Worm (Caenorhabditis elegans) whole organism, late embryonic: ENCODE measurements around the gene srh-268.

Source experiments
- C08G9.2 ChIP-seq: sonication (generic microtip); optimal IDR thresholded peaks from 2 replicates; lab custom pipeline; 2016; ENCODE audit warnings: mild to moderate bottlenecking, missing genetic modification characterization, moderate library complexity, missing compliant biosample characterization
- C38D4.7 ChIP-seq: fragments of 200-800 bp; sonication (Bioruptor generic); optimal IDR thresholded peaks from 2 replicates; lab custom pipeline; 2018; ENCODE audit warnings: mild to moderate bottlenecking, missing genetic modification characterization, moderate library complexity, missing compliant biosample characterization
- T23F11.4 ChIP-seq: fragments of 200-800 bp; sonication (Bioruptor generic); optimal IDR thresholded peaks from 2 replicates; lab custom pipeline; 2018; ENCODE audit warnings: mild to moderate bottlenecking, missing genetic modification characterization, missing compliant biosample characterization
- Y22D7AL.16 ChIP-seq: sonication (generic microtip); optimal IDR thresholded peaks from 2 replicates; lab custom pipeline; 2016; ENCODE audit warnings: missing genetic modification characterization, missing compliant biosample characterization
- ahr-1 ChIP-seq: sonication (generic microtip); optimal IDR thresholded peaks from 2 replicates; lab custom pipeline; 2016; ENCODE audit warnings: missing genetic modification characterization, missing compliant biosample characterization
- ama-1 ChIP-seq: fragments of 150-350 bp; optimal IDR thresholded peaks from 2 replicates; lab custom pipeline; 2014
- ceh-19 ChIP-seq: fragments of 200-800 bp; sonication (Bioruptor generic); optimal IDR thresholded peaks from 2 replicates; lab custom pipeline; 2018; ENCODE audit warnings: mild to moderate bottlenecking, missing genetic modification characterization, missing compliant biosample characterization
- ceh-24 ChIP-seq: sonication (generic microtip); optimal IDR thresholded peaks from 2 replicates; lab custom pipeline; 2016; ENCODE audit warnings: mild to moderate bottlenecking, missing genetic modification characterization, missing compliant biosample characterization
- ceh-34 ChIP-seq: sonication (generic microtip); optimal IDR thresholded peaks from 2 replicates; lab custom pipeline; 2016; ENCODE audit warnings: mild to moderate bottlenecking, missing genetic modification characterization, missing compliant biosample characterization
- che-1 ChIP-seq: sonication (generic microtip); optimal IDR thresholded peaks from 2 replicates; lab custom pipeline; 2016; ENCODE audit warnings: mild to moderate bottlenecking, missing genetic modification characterization, missing compliant biosample characterization
- dve-1 ChIP-seq: sonication (generic microtip); optimal IDR thresholded peaks from 2 replicates; lab custom pipeline; 2017; ENCODE audit warnings: antibody characterized with exemption, mild to moderate bottlenecking, missing genetic modification characterization, missing compliant biosample characterization
- elt-4 ChIP-seq: sonication (generic microtip); optimal IDR thresholded peaks from 2 replicates; lab custom pipeline; 2016; ENCODE audit warnings: missing genetic modification characterization, missing compliant biosample characterization
- eyg-1 ChIP-seq: sonication (generic microtip); optimal IDR thresholded peaks from 2 replicates; lab custom pipeline; 2016; ENCODE audit warnings: missing genotype, missing genetic modification characterization, missing compliant biosample characterization
- fax-1 ChIP-seq: sonication (generic microtip); optimal IDR thresholded peaks from 2 replicates; lab custom pipeline; 2016; ENCODE audit warnings: missing genotype, missing genetic modification characterization, missing compliant biosample characterization
- fkh-10 ChIP-seq: fragments of 150-350 bp; optimal IDR thresholded peaks from 2 replicates; lab custom pipeline; 2014; ENCODE audit warnings: missing biosample characterization, missing genetic modification reagents, missing genetic modification characterization
- fkh-6 ChIP-seq: sonication (generic microtip); optimal IDR thresholded peaks from 2 replicates; lab custom pipeline; 2016; ENCODE audit warnings: missing genetic modification characterization, missing compliant biosample characterization
- gmeb-2 ChIP-seq: sonication (generic microtip); optimal IDR thresholded peaks from 2 replicates; lab custom pipeline; 2016; ENCODE audit warnings: missing genetic modification characterization, inconsistent platforms, missing compliant biosample characterization
- hlh-15 ChIP-seq: sonication (generic microtip); optimal IDR thresholded peaks from 2 replicates; lab custom pipeline; 2016; ENCODE audit warnings: missing genetic modification characterization, missing compliant biosample characterization
- hlh-30 ChIP-seq: sonication (generic microtip); optimal IDR thresholded peaks from 2 replicates; lab custom pipeline; 2017; ENCODE audit warnings: antibody characterized with exemption, missing genetic modification characterization, missing compliant biosample characterization; ENCODE audit not compliant: insufficient read depth
- hlh-6 ChIP-seq: sonication (generic microtip); optimal IDR thresholded peaks from 2 replicates; lab custom pipeline; 2016; ENCODE audit warnings: missing genotype, missing genetic modification characterization, missing compliant biosample characterization
- mec-3 ChIP-seq: sonication (generic microtip); optimal IDR thresholded peaks from 2 replicates; lab custom pipeline; 2016; ENCODE audit warnings: borderline replicate concordance, missing genetic modification characterization, missing compliant biosample characterization
- nfya-1 ChIP-seq: sonication (generic microtip); optimal IDR thresholded peaks from 2 replicates; lab custom pipeline; 2017; ENCODE audit warnings: missing genetic modification characterization, mild to moderate bottlenecking, missing compliant biosample characterization, antibody characterized with exemption, moderate library complexity
- nhr-232 ChIP-seq: sonication (generic microtip); optimal IDR thresholded peaks from 2 replicates; lab custom pipeline; 2016; ENCODE audit warnings: missing genetic modification characterization, missing compliant biosample characterization
- npax-4 ChIP-seq: sonication (generic microtip); optimal IDR thresholded peaks from 2 replicates; lab custom pipeline; 2016; ENCODE audit warnings: missing genetic modification characterization, missing compliant biosample characterization
- pax-1 ChIP-seq: fragments of 150-350 bp; optimal IDR thresholded peaks from 2 replicates; lab custom pipeline; 2014; ENCODE audit warnings: missing biosample characterization, missing genetic modification characterization
- pros-1 ChIP-seq: fragments of 150-350 bp; optimal IDR thresholded peaks from 2 replicates; lab custom pipeline; 2014; ENCODE audit warnings: missing biosample characterization, missing genetic modification reagents, missing genetic modification characterization
- ref-2 ChIP-seq: sonication (generic microtip); optimal IDR thresholded peaks from 2 replicates; lab custom pipeline; 2016; ENCODE audit warnings: missing genetic modification characterization, missing compliant biosample characterization
- rnt-1 ChIP-seq: sonication (generic microtip); optimal IDR thresholded peaks from 2 replicates; lab custom pipeline; 2016; ENCODE audit warnings: missing genetic modification characterization, missing compliant biosample characterization
- syd-9 ChIP-seq: sonication (generic microtip); optimal IDR thresholded peaks from 2 replicates; lab custom pipeline; 2016; ENCODE audit warnings: mild to moderate bottlenecking, missing genetic modification characterization, moderate library complexity, missing compliant biosample characterization
- tbx-2 ChIP-seq: sonication (generic microtip); optimal IDR thresholded peaks from 2 replicates; lab custom pipeline; 2016; ENCODE audit warnings: missing genetic modification characterization, missing compliant biosample characterization
- unc-3 ChIP-seq, 2 experiments: fragments of 200-800 bp in 1 of 2; sonication (Bioruptor generic) in 1 of 2; sonication (generic microtip) in 1 of 2; conservative IDR thresholded peaks in 1 of 2; optimal IDR thresholded peaks in 1 of 2; 2 replicates each; pipeline versions ENCODE4 v1.3.6 to Lab custom; 2016 to 2022; ENCODE audit warnings: missing compliant biosample characterization in 2 of 2, missing genetic modification characterization in 2 of 2, missing genetic modification reagents in 1 of 2
- unc-86 ChIP-seq: sonication (generic microtip); optimal IDR thresholded peaks from 2 replicates; lab custom pipeline; 2016; ENCODE audit warnings: missing genetic modification characterization, missing compliant biosample characterization
- zip-5 ChIP-seq: sonication (generic microtip); optimal IDR thresholded peaks from 2 replicates; lab custom pipeline; 2016; ENCODE audit warnings: missing genetic modification characterization, missing compliant biosample characterization

The srh-268 gene

ce11 chrV:7523392-7523791, 15.7 kb upstream of the srh-268 start, which contains the start of gene C54F6.6:
Gene C54F6.6 (plus strand): TSS chrV:7523692.
- no peak for TF ChIP-seq ref-2
- no peak for TF ChIP-seq hlh-6 (tag; lab: Kevin White, UChicago)
- no peak for TF ChIP-seq C08G9.2 (tag; lab: Kevin White, UChicago)
- TF ChIP-seq zip-5 (tag; lab: Kevin White, UChicago): no peak
- TF ChIP-seq fax-1 (tag; lab: Kevin White, UChicago): no peak

ce11 chrV:7524447-7524846, 14.7 kb upstream of the srh-268 start, which contains the start of gene C54F6.20:
Gene C54F6.20 (plus strand): TSS chrV:7524747.
- TF ChIP-seq gmeb-2 (no peak), hlh-30 (tag; lab: Kevin White, UChicago) (no peak), tbx-2 (no peak), npax-4 (tag; lab: Kevin White, UChicago) (no peak), ahr-1 (tag; lab: Kevin White, UChicago) (no peak), ama-1 (lab: Kevin White, UChicago) (no peak), hlh-15 (tag; lab: Kevin White, UChicago) (no peak)
- TF ChIP-seq, all 69 proteins: peak for 0

- TF ChIP-seq unc-86 (tag; lab: Kevin White, UChicago) (no peak), nhr-232 (no peak), nfya-1 (tag; lab: Kevin White, UChicago) (no peak), Y22D7AL.16 (tag; lab: Kevin White, UChicago) (no peak), C08G9.2 (tag; lab: Kevin White, UChicago) (no peak)
These were observed 13.4 kb upstream of the srh-268 start, which contains the start of gene C54F6.18 for ce11 chrV:7525695-7526094. Gene C54F6.18 (plus strand): TSS chrV:7525995.

- no peak for TF ChIP-seq elt-4 (tag; lab: Kevin White, UChicago)
- no peak for TF ChIP-seq che-1 (tag; lab: Kevin White, UChicago)
- no peak for TF ChIP-seq syd-9 (tag; lab: Kevin White, UChicago)
- TF ChIP-seq ceh-19 (GFP tag; lab: Kevin White, UChicago): no peak
- TF ChIP-seq ceh-34 (tag; lab: Kevin White, UChicago): no peak
- no peak for TF ChIP-seq C38D4.7 (GFP tag; lab: Kevin White, UChicago)
- TF ChIP-seq fkh-10 (GFP tag; lab: Kevin White, UChicago): no peak
- no peak for TF ChIP-seq pax-1 (tag; lab: Kevin White, UChicago)
- TF ChIP-seq dve-1 (tag; lab: Kevin White, UChicago): no peak
- TF ChIP-seq eyg-1 (tag; lab: Kevin White, UChicago): no peak
- TF ChIP-seq unc-3 (GFP tag; conservative IDR thresholded peaks at IDR 0.05; lab: Robert Waterston, UW): no peak
- TF ChIP-seq unc-3 (tag; optimal IDR thresholded peaks at IDR 0.05; lab: Kevin White, UChicago): no peak
- no peak for TF ChIP-seq mec-3 (tag; lab: Kevin White, UChicago)
- no peak for TF ChIP-seq nfya-1 (tag; lab: Kevin White, UChicago)
- TF ChIP-seq rnt-1 (tag; lab: Kevin White, UChicago): no peak
- TF ChIP-seq hlh-6 (tag; lab: Kevin White, UChicago): no peak
- no peak for TF ChIP-seq T23F11.4 (GFP tag; lab: Kevin White, UChicago)
- no peak for TF ChIP-seq zip-5 (tag; lab: Kevin White, UChicago)
- TF ChIP-seq unc-86 (tag; lab: Kevin White, UChicago): no peak
- TF ChIP-seq hlh-30 (tag; lab: Kevin White, UChicago): no peak
- no peak for TF ChIP-seq pros-1 (tag; lab: Kevin White, UChicago)
- TF ChIP-seq, all 69 proteins: peak for 0
These were observed 12.0 kb upstream of the srh-268 start, which contains the start of gene C54F6.17 for ce11 chrV:7527153-7527552. Gene C54F6.17 (plus strand): TSS chrV:7527453.

DNA sequence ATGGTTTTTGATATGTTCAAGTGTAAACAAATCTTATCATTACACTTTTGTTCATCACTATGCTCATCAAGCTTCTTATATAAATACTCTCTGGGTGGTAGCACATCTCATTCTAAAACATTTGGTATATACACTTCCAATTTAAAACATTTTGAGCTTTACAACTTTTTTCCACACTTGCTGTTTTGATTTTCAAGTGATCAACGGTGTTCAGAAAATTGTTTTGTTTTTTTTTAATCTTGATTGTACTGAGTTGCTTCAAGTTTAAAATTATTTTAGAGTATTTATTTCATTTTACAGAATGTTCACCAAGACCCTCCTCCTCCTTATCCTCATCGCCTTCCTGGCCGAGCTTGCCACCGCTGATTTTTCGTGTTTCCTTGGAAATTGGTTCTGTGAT, 10.3 kb upstream of the srh-268 start, which contains the start of gene C54F6.5:
TSS of gene C54F6.5 (plus strand) at position 301 of the 400 bp plus-strand sequence.
- TF ChIP-seq fkh-6 (tag; lab: Kevin White, UChicago) (no peak), ceh-24 (tag; lab: Kevin White, UChicago) (no peak)
